Worm (Caenorhabditis elegans): ENCODE results near the gene hrpl-1.

hrpl-1 gene

ce11 chrII:6876957-6877356, 21.6 kb upstream of the hrpl-1 start, which contains the start of gene slc-36.5:
Gene slc-36.5, minus strand, starts transcription at chrII:6877057.
- TF ChIP-seq elt-3 (tag; optimal IDR thresholded peaks at IDR 0.05) (peak in 1 of 6 experiments; percentile 53), fkh-8 (tag; optimal IDR thresholded peaks at IDR 0.05) (no peak), lin-14 (GFP tag; optimal IDR thresholded peaks at IDR 0.05) (peak; percentile 13)

ce11 chrII:6877881-6878280, 20.6 kb upstream of the hrpl-1 start:
- TF ChIP-seq blmp-1 (tag; optimal IDR thresholded peaks at IDR 0.05) (peak; percentile 37), nhr-20 (tag; optimal IDR thresholded peaks at IDR 0.05) (peak; percentile 14), grh-1 (GFP tag; IDR thresholded peaks at IDR 0.05) (peak; percentile 35; the same call in 1 of the 2 replicates), vab-15 (tag; optimal IDR thresholded peaks at IDR 0.05) (peak; percentile 62), nhr-71 (tag; optimal IDR thresholded peaks at IDR 0.05) (peak; percentile 22), elt-3 (tag; optimal IDR thresholded peaks at IDR 0.05) (peak in 1 of 6 experiments; percentile 55), ces-1 (GFP tag; optimal IDR thresholded peaks at IDR 0.05) (no peak), lin-14 (GFP tag; optimal IDR thresholded peaks at IDR 0.05) (peak; percentile 29), zip-4 (GFP tag; optimal IDR thresholded peaks at IDR 0.05) (no peak), nhr-85 (tag) (peak; percentile 78)

ce11 chrII:6880067-6880466, 18.5 kb upstream of the hrpl-1 start, which contains the start of gene C44B7.7:
Gene C44B7.7, minus strand, starts transcription at chrII:6880167.
- TF ChIP-seq mef-2 (tag; optimal IDR thresholded peaks at IDR 0.05) (no peak), tlp-1 (tag; optimal IDR thresholded peaks at IDR 0.05) (no peak), nhr-12 (tag; optimal IDR thresholded peaks at IDR 0.05) (no peak), C16A3.4 (tag; optimal IDR thresholded peaks at IDR 0.05) (no peak), dpl-1 (GFP tag; optimal IDR thresholded peaks at IDR 0.05) (no peak), ztf-4 (tag; optimal IDR thresholded peaks at IDR 0.05) (no peak), nhr-11 (tag; optimal IDR thresholded peaks at IDR 0.05) (no peak), rnt-1 (tag; optimal IDR thresholded peaks at IDR 0.05) (no peak), nhr-85 (tag) (no peak), ama-1 (optimal IDR thresholded peaks at IDR 0.05) (no peak), ets-5 (GFP tag; IDR thresholded peaks at IDR 0.05) (no peak)

ce11 chrII:6882335-6882734, 16.2 kb upstream of the hrpl-1 start:
- TF ChIP-seq egl-27 (tag; optimal IDR thresholded peaks at IDR 0.05): no peak
- no peak for TF ChIP-seq Y116A8C.19 (tag; optimal IDR thresholded peaks at IDR 0.05; ENCODE audit: borderline replicate concordance)
- TF ChIP-seq vab-15 (tag; optimal IDR thresholded peaks at IDR 0.05): no peak
- no peak for TF ChIP-seq nhr-77 (tag; optimal IDR thresholded peaks at IDR 0.05)
- no peak for TF ChIP-seq elt-2 (tag; optimal IDR thresholded peaks at IDR 0.05)
- TF ChIP-seq efl-1 (optimal IDR thresholded peaks at IDR 0.05): no peak
- TF ChIP-seq efl-1 (GFP tag; optimal IDR thresholded peaks at IDR 0.05 in 1 of 2): peak in 1 of 2 experiments; percentile 85
- TF ChIP-seq xbp-1 (tag; optimal IDR thresholded peaks at IDR 0.05): no peak
- no peak for TF ChIP-seq sptf-1 (tag; optimal IDR thresholded peaks at IDR 0.05)
- TF ChIP-seq snu-23 (GFP tag; optimal IDR thresholded peaks at IDR 0.05): no peak

ce11 chrII:6883716-6884115, 14.8 kb upstream of the hrpl-1 start, which contains the start of gene pmp-1:
Gene pmp-1, minus strand, starts transcription at chrII:6883754.
- TF ChIP-seq sup-37 (GFP tag; optimal IDR thresholded peaks at IDR 0.05) (no peak), mef-2 (tag; optimal IDR thresholded peaks at IDR 0.05) (no peak), dpl-1 (GFP tag; optimal IDR thresholded peaks at IDR 0.05) (no peak), Y116A8C.19 (tag; optimal IDR thresholded peaks at IDR 0.05; ENCODE audit: borderline replicate concordance) (no peak), elt-2 (tag; optimal IDR thresholded peaks at IDR 0.05) (peak; percentile 69), nhr-19 (GFP tag; conservative IDR thresholded peaks at IDR 0.05) (no peak), mdl-1 (tag; optimal IDR thresholded peaks at IDR 0.05) (no peak), pqm-1 (tag; optimal IDR thresholded peaks at IDR 0.05) (peak; percentile 58), F16B12.6 (tag; optimal IDR thresholded peaks at IDR 0.05) (no peak), snu-23 (GFP tag; optimal IDR thresholded peaks at IDR 0.05) (no peak), unc-30 (tag; optimal IDR thresholded peaks at IDR 0.05) (no peak), efl-1 (optimal IDR thresholded peaks at IDR 0.05) (no peak), efl-1 (GFP tag; optimal IDR thresholded peaks at IDR 0.05 in 1 of 2) (peak in 1 of 2 experiments; percentile 68), ces-1 (GFP tag; optimal IDR thresholded peaks at IDR 0.05) (no peak), ceh-63 (GFP tag; optimal IDR thresholded peaks at IDR 0.05) (no peak), fkh-8 (tag; optimal IDR thresholded peaks at IDR 0.05) (no peak)

All from whole organism, L1 larva.